Worm (Caenorhabditis elegans) whole organism, L4 larva: ENCODE data around the gene irld-6.

Source experiments
- F10B5.3 ChIP-seq: sonication (generic microtip); optimal IDR thresholded peaks from 2 replicates; lab custom pipeline; 2016; ENCODE audit warnings: mild to moderate bottlenecking, missing genetic modification characterization, missing compliant biosample characterization
- F49E8.2 ChIP-seq: sonication (generic microtip); optimal IDR thresholded peaks from 2 replicates; lab custom pipeline; 2016; ENCODE audit warnings: missing compliant biosample characterization, mild to moderate bottlenecking, missing genetic modification characterization, borderline replicate concordance
- T20F7.1 ChIP-seq: fragments of 200-800 bp; sonication (Bioruptor generic); optimal IDR thresholded peaks from 2 replicates; lab custom pipeline; 2018; ENCODE audit warnings: mild to moderate bottlenecking, missing genetic modification characterization, missing compliant biosample characterization
- Y105C5A.15 ChIP-seq: fragments of 200-800 bp; sonication (Bioruptor generic); IDR thresholded peaks from 2 replicates; pipeline ENCODE4 v1.3.6; 2022; ENCODE audit warnings: missing genetic modification characterization, missing compliant biosample characterization
- Y5F2A.4 ChIP-seq: fragments of 200-800 bp; sonication (Bioruptor generic); optimal IDR thresholded peaks from 2 replicates; lab custom pipeline; 2018; ENCODE audit warnings: mild to moderate bottlenecking, missing genetic modification characterization, missing compliant biosample characterization
- aha-1 ChIP-seq: fragments of 150-350 bp; peaks from one replicate; lab custom pipeline; 2014; ENCODE audit warnings: missing biosample characterization, missing genetic modification characterization
- aly-2 ChIP-seq: sonication (generic microtip); optimal IDR thresholded peaks from 2 replicates; lab custom pipeline; 2018; ENCODE audit warnings: missing biosample characterization, missing genetic modification characterization
- arid-1 ChIP-seq: fragments of 200-800 bp; sonication (Bioruptor generic); conservative IDR thresholded peaks from 2 replicates; pipeline ENCODE4 v1.3.6; 2022; ENCODE audit warnings: missing genetic modification reagents, missing genetic modification characterization, missing compliant biosample characterization
- ceh-20 ChIP-seq: fragments of 200-800 bp; sonication (Bioruptor generic); IDR thresholded peaks from 2 replicates; pipeline ENCODE4 v1.3.6; 2022; ENCODE audit warnings: missing genetic modification reagents, missing genetic modification characterization, missing compliant biosample characterization
- ceh-28 ChIP-seq: fragments of 150-350 bp; optimal IDR thresholded peaks from 2 replicates; lab custom pipeline; 2014; ENCODE audit warnings: missing biosample characterization, missing genetic modification reagents, missing genetic modification characterization
- ceh-32 ChIP-seq: sonication (generic microtip); optimal IDR thresholded peaks from 2 replicates; lab custom pipeline; 2016; ENCODE audit warnings: mild to moderate bottlenecking, missing genetic modification characterization, missing compliant biosample characterization; ENCODE audit not compliant: poor library complexity
- ceh-44 ChIP-seq: fragments of 200-800 bp; sonication (Bioruptor generic); IDR thresholded peaks from 2 replicates; pipeline ENCODE4 v1.3.6; 2022; ENCODE audit warnings: missing genetic modification reagents, missing genetic modification characterization, missing compliant biosample characterization
- ceh-82 ChIP-seq: sonication (generic microtip); optimal IDR thresholded peaks from 2 replicates; lab custom pipeline; 2017; ENCODE audit warnings: missing biosample characterization, missing genetic modification characterization
- ctbp-1 ChIP-seq: fragments of 200-800 bp; sonication (Bioruptor generic); IDR thresholded peaks from 2 replicates; pipeline ENCODE4 v1.3.6; 2022; ENCODE audit warnings: missing genetic modification reagents, missing genetic modification characterization, missing compliant biosample characterization
- daf-12 ChIP-seq: fragments of 150-350 bp; optimal IDR thresholded peaks from 2 replicates; lab custom pipeline; 2014; ENCODE audit warnings: missing biosample characterization, missing genetic modification reagents, missing genetic modification characterization
- daf-19 ChIP-seq: fragments of 200-800 bp; sonication (Bioruptor generic); conservative IDR thresholded peaks from 2 replicates; pipeline ENCODE4 v1.3.6; 2022; ENCODE audit warnings: missing genetic modification characterization, missing compliant biosample characterization
- daf-8 ChIP-seq: fragments of 200-800 bp; sonication (Bioruptor generic); IDR thresholded peaks from 2 replicates; pipeline ENCODE4 v1.3.6; 2022; ENCODE audit warnings: missing genetic modification characterization, missing compliant biosample characterization
- duxl-1 ChIP-seq: sonication (generic microtip); optimal IDR thresholded peaks from 2 replicates; lab custom pipeline; 2016; ENCODE audit warnings: mild to moderate bottlenecking, missing genetic modification characterization, moderate library complexity, missing compliant biosample characterization; ENCODE audit not compliant: poor library complexity
- fkh-10 ChIP-seq: fragments of 150-350 bp; optimal IDR thresholded peaks from 2 replicates; lab custom pipeline; 2014; ENCODE audit warnings: missing biosample characterization, missing genetic modification reagents, missing genetic modification characterization
- hlh-30 ChIP-seq: sonication (generic microtip); optimal IDR thresholded peaks from 2 replicates; lab custom pipeline; 2017; ENCODE audit warnings: antibody characterized with exemption, mild to moderate bottlenecking, missing genetic modification characterization, missing compliant biosample characterization; ENCODE audit not compliant: insufficient read depth
- lin-1 ChIP-seq: fragments of 200-800 bp; sonication (Bioruptor generic); IDR thresholded peaks from 2 replicates; pipeline ENCODE4 v1.3.6; 2022; ENCODE audit warnings: missing genetic modification reagents, missing genetic modification characterization, missing compliant biosample characterization
- lin-15B ChIP-seq: fragments of 150-350 bp; sonication (generic microtip); optimal IDR thresholded peaks from 3 replicates; lab custom pipeline; 2014; ENCODE audit warnings: missing biosample characterization, missing genetic modification characterization
- lin-39 ChIP-seq: fragments of 150-350 bp; optimal IDR thresholded peaks from 2 replicates; lab custom pipeline; 2014; ENCODE audit warnings: missing biosample characterization, missing genetic modification reagents, missing genetic modification characterization
- lir-3 ChIP-seq: sonication (generic microtip); optimal IDR thresholded peaks from 2 replicates; lab custom pipeline; 2016; ENCODE audit warnings: mild to moderate bottlenecking, missing genetic modification characterization, missing compliant biosample characterization
- mdl-1 ChIP-seq, 2 experiments: fragments of 150-350 bp in 1 of 2; sonication (generic microtip) in 1 of 2; optimal IDR thresholded peaks; 2 replicates each; lab custom pipeline; 2014 to 2017; ENCODE audit warnings: missing biosample characterization in 2 of 2, missing genetic modification characterization in 2 of 2
- mep-1 ChIP-seq: fragments of 150-350 bp; sonication (generic microtip); optimal IDR thresholded peaks from 3 replicates; lab custom pipeline; 2014; ENCODE audit warnings: missing biosample characterization, missing genetic modification characterization
- mxl-3 ChIP-seq: fragments of 200-800 bp; sonication (Bioruptor generic); optimal IDR thresholded peaks from 2 replicates; lab custom pipeline; 2018; ENCODE audit warnings: mild to moderate bottlenecking, missing genetic modification characterization, missing compliant biosample characterization
- nhr-11 ChIP-seq: fragments of 150-350 bp; optimal IDR thresholded peaks from 2 replicates; lab custom pipeline; 2014; ENCODE audit warnings: missing biosample characterization, missing genetic modification characterization
- nhr-25 ChIP-seq: sonication (generic microtip); optimal IDR thresholded peaks from 2 replicates; lab custom pipeline; 2017; ENCODE audit warnings: missing genetic modification characterization, mild to moderate bottlenecking, missing compliant biosample characterization, antibody characterized with exemption, moderate library complexity, borderline replicate concordance; ENCODE audit not compliant: insufficient read depth
- nhr-28 ChIP-seq: fragments of 150-350 bp; optimal IDR thresholded peaks from 2 replicates; lab custom pipeline; 2014; ENCODE audit warnings: missing biosample characterization, missing genetic modification characterization
- rbr-2 ChIP-seq: sonication (generic microtip); optimal IDR thresholded peaks from 2 replicates; lab custom pipeline; 2016; ENCODE audit warnings: missing genotype, missing genetic modification characterization, missing compliant biosample characterization
- saeg-2 ChIP-seq: fragments of 200-800 bp; sonication (Bioruptor generic); IDR thresholded peaks from 2 replicates; pipeline ENCODE4 v1.3.6; 2022; ENCODE audit warnings: missing genetic modification reagents, missing genetic modification characterization, missing compliant biosample characterization
- sdz-12 ChIP-seq: fragments of 200-800 bp; sonication (Bioruptor generic); optimal IDR thresholded peaks from 2 replicates; lab custom pipeline; 2018; ENCODE audit warnings: mild to moderate bottlenecking, missing genetic modification characterization, missing compliant biosample characterization
- set-16 ChIP-seq: fragments of 200-800 bp; sonication (Bioruptor generic); IDR thresholded peaks from 2 replicates; pipeline ENCODE4 v1.3.6; 2022; ENCODE audit warnings: missing genetic modification reagents, missing genetic modification characterization, missing compliant biosample characterization
- skn-1 ChIP-seq: fragments of 150-350 bp; optimal IDR thresholded peaks from 2 replicates; lab custom pipeline; 2014; ENCODE audit warnings: missing biosample characterization, missing genetic modification characterization
- snpc-1.2 ChIP-seq: fragments of 200-800 bp; sonication (Bioruptor generic); IDR thresholded peaks from 2 replicates; pipeline ENCODE4 v1.3.6; 2022; ENCODE audit warnings: missing genetic modification reagents, missing genetic modification characterization, missing compliant biosample characterization
- snpc-4 ChIP-seq: fragments of 150-350 bp; optimal IDR thresholded peaks from 2 replicates; lab custom pipeline; 2014; ENCODE audit warnings: missing biosample characterization, missing genetic modification characterization
- spr-3 ChIP-seq: fragments of 200-800 bp; sonication (Bioruptor generic); optimal IDR thresholded peaks from 2 replicates; lab custom pipeline; 2018; ENCODE audit warnings: mild to moderate bottlenecking, missing genetic modification characterization, missing compliant biosample characterization
- tra-1 ChIP-seq: fragments of 200-800 bp; sonication (Bioruptor generic); IDR thresholded peaks from 2 replicates; pipeline ENCODE4 v1.3.6; 2022; ENCODE audit warnings: missing genetic modification reagents, missing genetic modification characterization, missing compliant biosample characterization
- unc-130 ChIP-seq: sonication (generic microtip); optimal IDR thresholded peaks from 2 replicates; lab custom pipeline; 2016; ENCODE audit warnings: missing genetic modification reagents, missing genetic modification characterization, missing compliant biosample characterization
- unc-62 ChIP-seq, 3 experiments: fragments of 150-350 bp in 1 of 3; sonication (generic microtip); optimal IDR thresholded peaks in 2 of 3; peaks in 1 of 3; 1 replicate in 1 of 3; 2 replicates in 2 of 3; lab custom pipeline; 2014 to 2017; ENCODE audit warnings: missing biosample characterization in 3 of 3, missing genetic modification characterization in 3 of 3, missing genetic modification reagents in 3 of 3, missing genotype in 1 of 3
- ztf-11 ChIP-seq: fragments of 150-350 bp; optimal IDR thresholded peaks from 2 replicates; lab custom pipeline; 2014; ENCODE audit warnings: missing biosample characterization, missing genetic modification characterization

The irld-6 gene

ce11 chrV:10762695-10763094, 6.1 kb upstream of the irld-6 start, which contains the start of gene sre-6:
TSS of gene sre-6 (minus strand) at chrV:10762795.
- TF ChIP-seq daf-19 (GFP tag; lab: Robert Waterston, UW) (no peak), daf-8 (GFP tag; lab: Robert Waterston, UW) (no peak), hlh-30 (tag; lab: Kevin White, UChicago) (no peak), ztf-11 (tag; lab: Kevin White, UChicago) (no peak), spr-3 (GFP tag; lab: Kevin White, UChicago) (no peak), ceh-20 (GFP tag; lab: Robert Waterston, UW) (no peak), F10B5.3 (tag; lab: Kevin White, UChicago) (no peak), lir-3 (tag; lab: Kevin White, UChicago) (no peak), fkh-10 (GFP tag; lab: Kevin White, UChicago) (no peak), rbr-2 (tag; lab: Kevin White, UChicago) (no peak), ceh-82 (no peak), ctbp-1 (GFP tag; lab: Robert Waterston, UW) (no peak)

- TF ChIP-seq arid-1 (GFP tag; lab: Robert Waterston, UW) (no peak), unc-62 (GFP tag; optimal IDR thresholded peaks at IDR 0.05 in 1 of 2; lab: Kevin White, UChicago) (peak in 1 of 2 experiments; percentile 94), unc-62 (tag; optimal IDR thresholded peaks at IDR 0.05; lab: Kevin White, UChicago) (no peak), nhr-25 (tag; lab: Kevin White, UChicago) (peak; percentile 31)
- TF ChIP-seq, all 104 proteins: peak for 2
Observed at ce11 chrV:10760839-10761238, 4.2 kb upstream of the irld-6 start.

ce11 chrV:10758658-10759057, 2.1 kb upstream of the irld-6 start, which contains the start of gene F28H7.8:
TSS of gene F28H7.8 (plus strand) at chrV:10758958.
- TF ChIP-seq arid-1 (GFP tag; lab: Robert Waterston, UW) (no peak), unc-62 (GFP tag; optimal IDR thresholded peaks at IDR 0.05 in 1 of 2; lab: Kevin White, UChicago) (peak in 1 of 2 experiments; percentile 38), unc-62 (tag; optimal IDR thresholded peaks at IDR 0.05; lab: Kevin White, UChicago) (no peak), unc-130 (GFP tag; lab: Kevin White, UChicago) (no peak)

ce11 chrV:10757128-10757527, 530 bp upstream of the irld-6 start:
- TF ChIP-seq nhr-25 (tag; lab: Kevin White, UChicago) (peak; percentile 73), unc-62 (GFP tag; optimal IDR thresholded peaks at IDR 0.05 in 1 of 2; lab: Kevin White, UChicago) (peak in 1 of 2 experiments; percentile 44), unc-62 (tag; optimal IDR thresholded peaks at IDR 0.05; lab: Kevin White, UChicago) (no peak), rbr-2 (tag; lab: Kevin White, UChicago) (no peak), aly-2 (tag; lab: Kevin White, UChicago) (no peak), Y105C5A.15 (GFP tag; lab: Robert Waterston, UW) (no peak), nhr-28 (peak; percentile 8), lin-1 (no peak), mdl-1 (tag; optimal IDR thresholded peaks at IDR 0.05; lab: Kevin White, UChicago) (peak in 1 of 2 experiments; percentile 48), sdz-12 (no peak), hlh-30 (tag; lab: Kevin White, UChicago) (peak; percentile 24), snpc-1.2 (GFP tag; lab: Robert Waterston, UW) (no peak), mep-1 (peak; percentile 10), mxl-3 (peak; percentile 3), aha-1 (tag; lab: Kevin White, UChicago) (peak; percentile 22), tra-1 (GFP tag; lab: Robert Waterston, UW) (no peak)

ce11 chrV:10754050-10754449, 2.5 kb downstream of the irld-6 start, which contains the start of gene F28H7.7:
TSS of gene F28H7.7 (minus strand) at chrV:10754150.
- no peak for TF ChIP-seq Y5F2A.4 (GFP tag; lab: Kevin White, UChicago)
- TF ChIP-seq daf-12 (tag; lab: Kevin White, UChicago): no peak
- no peak for TF ChIP-seq duxl-1 (tag; lab: Kevin White, UChicago)
- no peak for TF ChIP-seq snpc-4 (tag; lab: Kevin White, UChicago)
- TF ChIP-seq saeg-2: no peak
- TF ChIP-seq hlh-30 (tag; lab: Kevin White, UChicago): no peak
- TF ChIP-seq skn-1 (tag; lab: Kevin White, UChicago): no peak
- no peak for TF ChIP-seq aha-1 (tag; lab: Kevin White, UChicago)
- TF ChIP-seq set-16 (GFP tag; lab: Robert Waterston, UW): no peak
- no peak for TF ChIP-seq ceh-28 (tag; lab: Kevin White, UChicago)
- no peak for TF ChIP-seq F49E8.2
- TF ChIP-seq ceh-44 (GFP tag; lab: Robert Waterston, UW): no peak
- no peak for TF ChIP-seq ceh-32 (tag; lab: Kevin White, UChicago)
- TF ChIP-seq T20F7.1: no peak
- no peak for TF ChIP-seq mep-1
- TF ChIP-seq lin-39 (tag; lab: Kevin White, UChicago): no peak
- no peak for TF ChIP-seq lin-15B
- no peak for TF ChIP-seq nhr-11 (tag; lab: Kevin White, UChicago)
